Worm (Caenorhabditis elegans): ENCODE measurements around the gene taf-11.3.

The taf-11.3 gene

ce11 chrIII:10460427-10461163, 44.5 kb downstream of the taf-11.3 start, which contains the start of gene ecps-1 (continued):
- TF ChIP-seq ceh-19 (GFP tag; optimal IDR thresholded peaks at IDR 0.05) (no peak), C08G9.2 (tag; optimal IDR thresholded peaks at IDR 0.05) (peak; percentile 97), ceh-48 (tag; optimal IDR thresholded peaks at IDR 0.05) (peak; percentile 8), sdc-2 (tag; optimal IDR thresholded peaks at IDR 0.05) (no peak), C38D4.7 (GFP tag; optimal IDR thresholded peaks at IDR 0.05) (no peak), hlh-8 (tag; optimal IDR thresholded peaks at IDR 0.05) (peak; percentile 42), lin-11 (tag; optimal IDR thresholded peaks at IDR 0.05) (no peak), pha-2 (tag; optimal IDR thresholded peaks at IDR 0.05) (no peak), mec-3 (tag; optimal IDR thresholded peaks at IDR 0.05; ENCODE audit: borderline replicate concordance) (no peak), unc-86 (tag; optimal IDR thresholded peaks at IDR 0.05) (peak; percentile 56), gmeb-2 (tag; optimal IDR thresholded peaks at IDR 0.05) (no peak), ceh-14 (tag; optimal IDR thresholded peaks at IDR 0.05) (peak; percentile 78), pros-1 (tag; optimal IDR thresholded peaks at IDR 0.05) (no peak), fax-1 (tag; optimal IDR thresholded peaks at IDR 0.05) (peak; percentile 88), ttx-3 (tag; optimal IDR thresholded peaks at IDR 0.05) (no peak), fkh-6 (tag; optimal IDR thresholded peaks at IDR 0.05) (peak; percentile 39), T23F11.4 (GFP tag; optimal IDR thresholded peaks at IDR 0.05) (no peak), sox-2 (GFP tag; IDR thresholded peaks at IDR 0.05) (no peak), F13H6.1 (tag; optimal IDR thresholded peaks at IDR 0.05) (peak; percentile 22), hlh-13 (GFP tag; optimal IDR thresholded peaks at IDR 0.05) (no peak), odd-2 (tag; optimal IDR thresholded peaks at IDR 0.05) (no peak), eyg-1 (tag; optimal IDR thresholded peaks at IDR 0.05) (no peak), pqm-1 (tag; optimal IDR thresholded peaks at IDR 0.05) (peak; percentile 70), ceh-18 (tag; optimal IDR thresholded peaks at IDR 0.05) (peak; percentile 30), tbx-2 (tag; optimal IDR thresholded peaks at IDR 0.05) (peak; percentile 97), nhr-232 (tag; optimal IDR thresholded peaks at IDR 0.05) (no peak), che-1 (tag; optimal IDR thresholded peaks at IDR 0.05) (no peak), tbx-7 (tag; optimal IDR thresholded peaks at IDR 0.05) (peak; percentile 93), ama-1 (optimal IDR thresholded peaks at IDR 0.05) (no peak), ceh-22 (tag; optimal IDR thresholded peaks at IDR 0.05) (no peak), dmd-4 (tag; optimal IDR thresholded peaks at IDR 0.05; ENCODE audit: borderline replicate concordance) (peak; percentile 28), ceh-2 (tag; optimal IDR thresholded peaks at IDR 0.05) (peak; percentile 87), syd-9 (tag; optimal IDR thresholded peaks at IDR 0.05) (no peak), sox-4 (tag; optimal IDR thresholded peaks at IDR 0.05) (no peak), nhr-11 (tag; optimal IDR thresholded peaks at IDR 0.05) (no peak), npax-4 (tag; optimal IDR thresholded peaks at IDR 0.05) (no peak), rnt-1 (tag; optimal IDR thresholded peaks at IDR 0.05) (peak; percentile 94), pat-9 (tag; optimal IDR thresholded peaks at IDR 0.05) (no peak), madf-2 (tag; optimal IDR thresholded peaks at IDR 0.05) (no peak), hlh-15 (tag; optimal IDR thresholded peaks at IDR 0.05) (peak; percentile 21), zip-5 (tag; optimal IDR thresholded peaks at IDR 0.05) (peak; percentile 89), ceh-6 (GFP tag; optimal IDR thresholded peaks at IDR 0.05) (no peak), nfya-1 (tag; optimal IDR thresholded peaks at IDR 0.05) (peak; percentile 67), ceh-45 (GFP tag; IDR thresholded peaks at IDR 0.05) (0 out of 2 replicates have a peak, but pooled peaks have one; percentile 32), lim-6 (tag; optimal IDR thresholded peaks at IDR 0.05) (peak; percentile 90), ahr-1 (tag; optimal IDR thresholded peaks at IDR 0.05) (peak; percentile 45), Y22D7AL.16 (tag; optimal IDR thresholded peaks at IDR 0.05) (no peak)

Measured in whole organism, late embryonic.